Fruit fly (Drosophila melanogaster) whole organism, adult: ENCODE results near the gene CG45075.

Experiments used
- CG11617 ChIP-seq: fragments of 200-800 bp; sonication (Bioruptor generic); optimal IDR thresholded peaks from 2 replicates; lab custom pipeline; 2017; ENCODE audit warnings: mild to moderate bottlenecking, missing biosample characterization, missing genetic modification reagents, missing genetic modification characterization
- CG14711 ChIP-seq: fragments of 200-800 bp; sonication (Bioruptor generic); optimal IDR thresholded peaks from 2 replicates; lab custom pipeline; 2018; ENCODE audit warnings: missing biosample characterization, mild to moderate bottlenecking, missing genetic modification characterization, moderate library complexity
- CG5204 ChIP-seq: fragments of 200-800 bp; sonication (Bioruptor generic); optimal IDR thresholded peaks from 2 replicates; lab custom pipeline; 2016; ENCODE audit warnings: missing biosample characterization, missing genetic modification characterization
- Mnt ChIP-seq: fragments of 200-800 bp; sonication (Bioruptor generic); optimal IDR thresholded peaks from 2 replicates; lab custom pipeline; 2016; ENCODE audit warnings: missing biosample characterization, mild to moderate bottlenecking, missing genetic modification characterization
- bab1 ChIP-seq: fragments of 200-800 bp; sonication (Bioruptor generic); optimal IDR thresholded peaks from 3 replicates; lab custom pipeline; 2019; ENCODE audit warnings: missing biosample characterization, mild to moderate bottlenecking, missing genetic modification characterization, moderate library complexity
- kay ChIP-seq: fragments of 200-800 bp; sonication (Bioruptor generic); peaks from one replicate; lab custom pipeline; 2016; ENCODE audit warnings: missing biosample characterization, missing genetic modification characterization, borderline replicate concordance
- ovo ChIP-seq: fragments of 200-800 bp; sonication (Bioruptor generic); optimal IDR thresholded peaks from 2 replicates; lab custom pipeline; 2016; ENCODE audit warnings: missing biosample characterization, missing genetic modification characterization
- pad ChIP-seq: fragments of 200-800 bp; sonication (Bioruptor generic); optimal IDR thresholded peaks from 3 replicates; lab custom pipeline; 2017; ENCODE audit warnings: missing biosample characterization, missing genetic modification characterization, mild to moderate bottlenecking, moderate library complexity, missing genetic modification reagents

DNA sequence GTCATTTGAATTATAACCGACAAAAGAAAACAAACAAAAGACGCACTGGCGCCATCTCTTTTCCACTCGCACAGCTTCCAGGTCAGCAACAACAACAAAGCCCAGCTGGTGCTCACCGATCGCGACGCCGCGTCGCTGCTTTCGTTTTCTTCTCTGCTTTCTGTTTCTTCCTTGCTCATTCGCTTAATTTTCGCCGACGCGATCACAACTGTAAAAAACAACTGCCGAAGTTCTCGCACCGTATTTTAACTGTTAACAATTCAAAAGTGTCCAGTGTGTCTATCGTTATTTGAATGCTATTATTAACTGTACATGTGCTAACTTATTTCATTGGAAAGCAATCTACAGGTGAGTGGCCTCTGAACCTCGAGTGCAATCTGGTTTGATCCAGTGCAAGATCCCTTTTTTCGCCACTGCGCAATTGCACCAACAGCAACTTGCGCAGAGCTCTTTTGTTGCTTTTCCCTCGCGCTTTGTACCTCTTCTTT is 9.0 kb downstream of the CG45075 start, which contains the start of gene stai:
- TF ChIP-seq bab1 (GFP tag; lab: Kevin White, UChicago) (peak; percentile 26), CG14711 (tag; lab: Kevin White, UChicago) (no peak), CG11617 (GFP tag; lab: Kevin White, UChicago) (no peak), ovo (GFP tag; lab: Kevin White, UChicago) (peak; percentile 51), kay (GFP tag; lab: Kevin White, UChicago) (no peak), Mnt (GFP tag; lab: Kevin White, UChicago) (no peak), pad (GFP tag; lab: Kevin White, UChicago) (no peak), CG5204 (GFP tag; lab: Kevin White, UChicago) (no peak)
